Worm (Caenorhabditis elegans) whole organism, early embryonic: ENCODE results near the gene ZC443.3.

Source experiments
- ama-1 ChIP-seq: fragments of 150-350 bp; optimal IDR thresholded peaks from 2 replicates; lab custom pipeline; 2014
- hmbx-1 ChIP-seq: sonication (generic microtip); optimal IDR thresholded peaks from 2 replicates; lab custom pipeline; 2016; ENCODE audit warnings: mild to moderate bottlenecking, missing genetic modification characterization, missing compliant biosample characterization
- pes-1 ChIP-seq: fragments of 200-800 bp; sonication (Bioruptor generic); IDR thresholded peaks from 2 replicates; pipeline ENCODE4 v1.3.6; 2022; ENCODE audit warnings: missing genetic modification reagents, missing genetic modification characterization, missing compliant biosample characterization

- no peak for TF ChIP-seq pes-1 (GFP tag; lab: Robert Waterston, UW)
- TF ChIP-seq hmbx-1, result no peak
- no peak for TF ChIP-seq ama-1 (lab: Kevin White, UChicago)
Observed at ce11 chrV:12796908-12797490, 16.9 kb downstream of the ZC443.3 start.
